Fruit fly (Drosophila melanogaster) whole organism, embryonic: ENCODE results near the gene CG9919.

Source experiments
- BEAF-32 ChIP-seq: fragments of 200-800 bp; sonication (Bioruptor generic); optimal IDR thresholded peaks from 3 replicates; lab custom pipeline; 2017; ENCODE audit warnings: missing biosample characterization, missing genetic modification characterization, mild to moderate bottlenecking, moderate library complexity, missing genetic modification reagents
- Blimp-1 ChIP-seq: fragments of 200-800 bp; sonication (Bioruptor generic); optimal IDR thresholded peaks from 3 replicates; lab custom pipeline; 2018; ENCODE audit warnings: missing biosample characterization, missing genetic modification characterization, mild to moderate bottlenecking, moderate library complexity, missing genetic modification reagents
- CG10565 ChIP-seq: fragments of 200-800 bp; sonication (Bioruptor generic); optimal IDR thresholded peaks from 3 replicates; lab custom pipeline; 2016; ENCODE audit warnings: missing biosample characterization, mild to moderate bottlenecking, missing genetic modification characterization
- CG11247 ChIP-seq: fragments of 200-800 bp; sonication (Bioruptor generic); IDR thresholded peaks from 2 replicates; pipeline ENCODE4 v1.3.6; 2022; ENCODE audit warnings: missing biosample characterization, missing genetic modification characterization
- CG11560 ChIP-seq: fragments of 200-800 bp; sonication (Bioruptor generic); IDR thresholded peaks from 3 replicates; pipeline ENCODE4 v1.3.6; 2022; ENCODE audit warnings: missing biosample characterization, missing genetic modification characterization
- CG12391 ChIP-seq: fragments of 200-800 bp; sonication (Bioruptor generic); optimal IDR thresholded peaks from 3 replicates; lab custom pipeline; 2018; ENCODE audit warnings: missing biosample characterization, mild to moderate bottlenecking, missing genetic modification characterization, moderate library complexity
- CG13296 ChIP-seq: fragments of 200-800 bp; sonication (Bioruptor generic); optimal IDR thresholded peaks from 3 replicates; lab custom pipeline; 2018; ENCODE audit warnings: missing biosample characterization, mild to moderate bottlenecking, missing genetic modification characterization
- CG14710 ChIP-seq: fragments of 200-800 bp; sonication (Bioruptor generic); optimal IDR thresholded peaks from 3 replicates; lab custom pipeline; 2019; ENCODE audit warnings: missing biosample characterization, mild to moderate bottlenecking, missing genetic modification characterization, moderate library complexity
- CG15514 ChIP-seq: fragments of 200-800 bp; sonication (Bioruptor generic); optimal IDR thresholded peaks from 3 replicates; lab custom pipeline; 2017; ENCODE audit warnings: missing biosample characterization, missing genetic modification characterization, mild to moderate bottlenecking, moderate library complexity, missing genetic modification reagents
- CG16779 ChIP-seq: fragments of 200-800 bp; sonication (Bioruptor generic); IDR thresholded peaks from 2 replicates; pipeline ENCODE4 v1.3.6; 2022; ENCODE audit warnings: missing biosample characterization, missing genetic modification characterization
- CG17328 ChIP-seq: fragments of 200-800 bp; sonication (Bioruptor generic); IDR thresholded peaks from 2 replicates; pipeline ENCODE4 v1.3.6; 2022; ENCODE audit warnings: missing biosample characterization, missing genetic modification characterization
- CG17802 ChIP-seq: fragments of 200-800 bp; sonication (Bioruptor generic); optimal IDR thresholded peaks from 2 replicates; lab custom pipeline; 2018; ENCODE audit warnings: missing biosample characterization, mild to moderate bottlenecking, missing genetic modification characterization, moderate library complexity
- CG17829 ChIP-seq: fragments of 200-800 bp; optimal IDR thresholded peaks from 2 replicates; lab custom pipeline; 2019; ENCODE audit warnings: missing biosample characterization, mild to moderate bottlenecking, missing genetic modification characterization, moderate library complexity
- CG18764 ChIP-seq: fragments of 200-800 bp; sonication (Bioruptor generic); optimal IDR thresholded peaks from 3 replicates; lab custom pipeline; 2016; ENCODE audit warnings: missing biosample characterization, missing genetic modification characterization
- CG30020 ChIP-seq: fragments of 200-800 bp; optimal IDR thresholded peaks from 2 replicates; lab custom pipeline; 2019; ENCODE audit warnings: missing biosample characterization, mild to moderate bottlenecking, missing genetic modification characterization, moderate library complexity
- CG32772 ChIP-seq: fragments of 200-800 bp; sonication (Bioruptor generic); IDR thresholded peaks from 2 replicates; pipeline ENCODE4 v1.3.6; 2022; ENCODE audit warnings: missing biosample characterization, missing genetic modification characterization
- CG34376 ChIP-seq: fragments of 200-800 bp; sonication (Bioruptor generic); optimal IDR thresholded peaks from 2 replicates; lab custom pipeline; 2018; ENCODE audit warnings: missing biosample characterization, mild to moderate bottlenecking, missing genetic modification characterization
- CG4730 ChIP-seq: fragments of 200-800 bp; sonication (Bioruptor generic); IDR thresholded peaks from 2 replicates; pipeline ENCODE4 v1.3.6; 2022; ENCODE audit warnings: missing biosample characterization, missing genetic modification characterization
- CG6683 ChIP-seq: fragments of 200-800 bp; sonication (Bioruptor generic); optimal IDR thresholded peaks from 2 replicates; lab custom pipeline; 2017; ENCODE audit warnings: missing biosample characterization, mild to moderate bottlenecking, missing genetic modification characterization, missing genetic modification reagents
- CG9876 ChIP-seq: fragments of 200-800 bp; sonication (Bioruptor generic); optimal IDR thresholded peaks from 2 replicates; lab custom pipeline; 2016; ENCODE audit warnings: missing biosample characterization, missing genetic modification characterization
- Doc2 ChIP-seq: fragments of 200-800 bp; sonication (Bioruptor generic); IDR thresholded peaks from 2 replicates; pipeline ENCODE4 v1.3.6; 2022; ENCODE audit warnings: missing biosample characterization, missing genetic modification characterization
- Elba2 ChIP-seq: fragments of 200-800 bp; sonication (Bioruptor generic); optimal IDR thresholded peaks from 3 replicates; lab custom pipeline; 2016; ENCODE audit warnings: missing biosample characterization, missing genetic modification characterization
- GATAe ChIP-seq: fragments of 200-800 bp; sonication (Bioruptor generic); conservative IDR thresholded peaks from 2 replicates; pipeline ENCODE4 v1.3.6; 2022; ENCODE audit warnings: missing biosample characterization, missing genetic modification characterization
- Hr78 ChIP-seq, 2 experiments: fragments of 200-800 bp in 1 of 2; fragments of >200 bp in 1 of 2; sonication (Bioruptor generic) in 1 of 2; optimal IDR thresholded peaks; 2 replicates each; lab custom pipeline; 2017 to 2019; ENCODE audit warnings: missing biosample characterization in 2 of 2, missing genetic modification characterization in 2 of 2, mild to moderate bottlenecking in 1 of 2, moderate library complexity in 1 of 2
- Lim3 ChIP-seq: fragments of 200-800 bp; sonication (Bioruptor generic); IDR thresholded peaks from 2 replicates; pipeline ENCODE4 v1.3.6; 2022; ENCODE audit warnings: missing biosample characterization, missing genetic modification characterization
- Meics ChIP-seq: fragments of 200-800 bp; sonication (Bioruptor generic); optimal IDR thresholded peaks from 2 replicates; lab custom pipeline; 2017; ENCODE audit warnings: missing biosample characterization, mild to moderate bottlenecking, missing genetic modification characterization
- Mes4 ChIP-seq: fragments of 200-800 bp; sonication (Bioruptor generic); optimal IDR thresholded peaks from 2 replicates; lab custom pipeline; 2016; ENCODE audit warnings: missing biosample characterization, missing genetic modification characterization
- NFAT ChIP-seq: fragments of 200-800 bp; sonication (Bioruptor generic); IDR thresholded peaks from 2 replicates; pipeline ENCODE4 v1.3.6; 2022; ENCODE audit warnings: missing biosample characterization, missing genetic modification characterization
- Scr ChIP-seq: fragments of 200-800 bp; sonication (Bioruptor generic); IDR thresholded peaks from 2 replicates; pipeline ENCODE4 v1.3.6; 2022; ENCODE audit warnings: missing biosample characterization, missing genetic modification characterization; ENCODE audit not compliant: partially characterized antibody
- ap ChIP-seq: fragments of 200-800 bp; sonication (Bioruptor generic); IDR thresholded peaks from 2 replicates; pipeline ENCODE4 v1.3.6; 2022; ENCODE audit warnings: missing biosample characterization, missing genetic modification characterization
- corto ChIP-seq: fragments of 200-800 bp; sonication (Bioruptor generic); optimal IDR thresholded peaks from 2 replicates; lab custom pipeline; 2016; ENCODE audit warnings: missing biosample characterization, mild to moderate bottlenecking, missing genetic modification characterization, moderate library complexity
- dm ChIP-seq: fragments of 200-800 bp; sonication (Bioruptor generic); optimal IDR thresholded peaks from 3 replicates; lab custom pipeline; 2016; ENCODE audit warnings: missing biosample characterization, missing genetic modification characterization
- dysf ChIP-seq: fragments of 200-800 bp; sonication (Bioruptor generic); IDR thresholded peaks from 3 replicates; pipeline ENCODE4 v1.3.6; 2022; ENCODE audit warnings: missing biosample characterization, missing genetic modification characterization
- ems ChIP-seq: fragments of 200-800 bp; sonication (Bioruptor generic); optimal IDR thresholded peaks from 3 replicates; lab custom pipeline; 2016; ENCODE audit warnings: missing biosample characterization, missing genetic modification characterization
- eve ChIP-seq, 2 experiments: fragments of >200 bp; optimal IDR thresholded peaks; 2 replicates each; lab custom pipeline; 2017; ENCODE audit warnings: missing biosample characterization in 2 of 2, missing genetic modification characterization in 2 of 2
- fu2 ChIP-seq: fragments of 200-800 bp; sonication (Bioruptor generic); optimal IDR thresholded peaks from 2 replicates; lab custom pipeline; 2016; ENCODE audit warnings: missing biosample characterization, missing genetic modification characterization
- her ChIP-seq: fragments of 200-800 bp; sonication (Bioruptor generic); optimal IDR thresholded peaks from 2 replicates; lab custom pipeline; 2016; ENCODE audit warnings: missing biosample characterization, missing genetic modification characterization
- kni ChIP-seq: fragments of 200-800 bp; sonication (Bioruptor generic); optimal IDR thresholded peaks from 3 replicates; lab custom pipeline; 2017; ENCODE audit warnings: mild to moderate bottlenecking, missing biosample characterization, missing genetic modification reagents, missing genetic modification characterization
- lbe ChIP-seq: fragments of 200-800 bp; sonication (Bioruptor generic); optimal IDR thresholded peaks from 2 replicates; lab custom pipeline; 2016; ENCODE audit warnings: missing biosample characterization, mild to moderate bottlenecking, missing genetic modification characterization
- lola ChIP-seq, 3 experiments: fragments of >200 bp in 2 of 3; fragments of 200-800 bp in 1 of 3; sonication (Bioruptor generic) in 1 of 3; optimal IDR thresholded peaks; 2 replicates each; lab custom pipeline; 2017 to 2019; ENCODE audit warnings: missing biosample characterization in 3 of 3, missing genetic modification characterization in 3 of 3, mild to moderate bottlenecking in 1 of 3, moderate library complexity in 1 of 3
- mam ChIP-seq: fragments of 200-800 bp; sonication (Bioruptor generic); optimal IDR thresholded peaks from 3 replicates; lab custom pipeline; 2016; ENCODE audit warnings: missing biosample characterization, missing genetic modification characterization
- p53 ChIP-seq: fragments of 200-800 bp; sonication (Bioruptor generic); optimal IDR thresholded peaks from 2 replicates; lab custom pipeline; 2016; ENCODE audit warnings: missing biosample characterization, missing genetic modification characterization
- pho ChIP-seq: fragments of 200-800 bp; sonication (Bioruptor generic); optimal IDR thresholded peaks from 2 replicates; lab custom pipeline; 2016; ENCODE audit warnings: missing biosample characterization, missing genetic modification characterization
- ranshi ChIP-seq: fragments of 200-800 bp; sonication (Bioruptor generic); IDR thresholded peaks from 2 replicates; pipeline ENCODE4 v1.3.6; 2022; ENCODE audit warnings: missing biosample characterization, missing genetic modification characterization
- shn ChIP-seq: fragments of 200-800 bp; sonication (Bioruptor generic); optimal IDR thresholded peaks from 3 replicates; lab custom pipeline; 2016; ENCODE audit warnings: missing biosample characterization, missing genetic modification characterization
- unc-4 ChIP-seq: fragments of 200-800 bp; sonication (Bioruptor generic); IDR thresholded peaks from 2 replicates; pipeline ENCODE4 v1.3.6; 2022; ENCODE audit warnings: missing biosample characterization, missing genetic modification characterization; ENCODE audit not compliant: partially characterized antibody
- wdn ChIP-seq: fragments of 200-800 bp; sonication (Bioruptor generic); IDR thresholded peaks from 2 replicates; pipeline ENCODE4 v1.3.6; 2022; ENCODE audit warnings: missing biosample characterization, missing genetic modification characterization
- z ChIP-seq: fragments of 200-800 bp; sonication (Bioruptor generic); IDR thresholded peaks from 3 replicates; pipeline ENCODE4 v1.3.6; 2022; ENCODE audit warnings: missing biosample characterization, missing genetic modification characterization
- zfh1 ChIP-seq: fragments of 200-800 bp; sonication (Bioruptor generic); IDR thresholded peaks from 3 replicates; pipeline ENCODE4 v1.3.6; 2022; ENCODE audit warnings: missing biosample characterization, missing genetic modification characterization

Gene CG9919

DNA sequence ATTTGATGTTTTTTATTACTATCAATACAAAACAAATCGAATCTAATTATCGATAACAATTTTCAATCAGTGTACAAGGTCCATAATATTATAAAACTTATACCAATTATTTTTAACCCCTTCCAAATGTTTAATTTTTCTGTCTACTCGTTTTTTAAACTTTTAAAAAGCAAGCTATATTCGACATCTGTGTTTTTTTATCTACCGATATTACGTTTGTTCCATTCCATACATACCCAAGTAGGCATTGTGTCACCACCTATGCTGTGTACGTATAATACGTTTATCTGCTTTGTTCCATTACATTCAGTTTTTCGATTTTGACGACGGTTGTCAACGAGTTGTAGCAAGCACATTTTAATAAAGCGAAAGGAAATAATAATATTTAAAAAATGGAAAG, 30.7 kb upstream of the CG9919 start, which contains the start of gene nonA (continued):
- no peak for TF ChIP-seq pho
- TF ChIP-seq mam (GFP tag; lab: Kevin White, UChicago): no peak
- TF ChIP-seq CG10565 (GFP tag; lab: Kevin White, UChicago): no peak
- TF ChIP-seq CG17328 (GFP tag; lab: Robert Waterston, UW): no peak
- TF ChIP-seq Blimp-1 (GFP tag; lab: Kevin White, UChicago): no peak
- TF ChIP-seq lola (GFP tag; optimal IDR thresholded peaks at IDR 0.05; lab: Kevin White, UChicago): no peak
- no peak for TF ChIP-seq CG9876 (GFP tag; lab: Kevin White, UChicago)
- TF ChIP-seq GATAe: no peak
- no peak for TF ChIP-seq CG6683
- no peak for TF ChIP-seq p53 (GFP tag; lab: Kevin White, UChicago)
- no peak for TF ChIP-seq CG18764 (GFP tag; lab: Kevin White, UChicago)

DNA sequence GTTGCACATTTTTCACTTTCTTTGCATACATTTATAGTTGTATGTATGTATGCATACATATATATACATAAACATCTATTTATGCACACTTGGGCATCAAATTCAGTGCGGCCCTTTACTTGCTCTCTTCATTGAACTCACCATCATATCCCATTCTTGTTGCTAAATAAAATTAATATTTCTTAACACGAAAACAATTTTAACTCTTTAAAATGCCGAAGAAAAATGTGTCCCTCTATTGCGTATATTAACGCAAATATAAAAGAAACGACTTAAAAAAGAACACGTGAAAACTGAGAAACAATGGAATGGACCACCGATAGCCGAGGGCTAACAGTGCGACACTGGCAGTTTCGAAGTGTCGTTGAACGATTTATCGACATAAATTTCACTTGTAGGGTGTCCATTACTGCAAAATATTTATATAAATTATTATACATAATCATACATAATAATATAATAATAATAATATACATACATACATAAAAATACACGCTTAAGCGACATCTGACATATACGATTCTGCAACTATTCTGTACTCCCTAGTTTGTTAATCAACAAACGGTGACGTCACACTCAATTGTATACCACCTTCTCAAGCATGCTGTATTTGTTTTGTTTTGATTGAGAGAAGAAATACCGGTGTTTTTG, 28.2 kb upstream of the CG9919 start, which contains the start of the genes U2af50 and PIG-Q:
Gene U2af50, minus strand, starts transcription at position 370 of the 651 bp plus-strand sequence.
Gene PIG-Q, plus strand, starts transcription at position 474 of the 651 bp plus-strand sequence.
- TF ChIP-seq ranshi (GFP tag; lab: Robert Waterston, UW): peak; percentile 89
- TF ChIP-seq CG30020 (tag; lab: Kevin White, UChicago): peak; percentile 98
- TF ChIP-seq BEAF-32 (GFP tag; lab: Kevin White, UChicago): peak; percentile 63
- no peak for TF ChIP-seq corto
- TF ChIP-seq fu2 (GFP tag; lab: Kevin White, UChicago): peak; percentile 52
- peak; percentile 85 for TF ChIP-seq CG15514 (GFP tag; lab: Kevin White, UChicago)
- TF ChIP-seq zfh1 (GFP tag; lab: Robert Waterston, UW): peak; percentile 93
- TF ChIP-seq Meics (GFP tag; lab: Kevin White, UChicago): peak; percentile 92
- peak; percentile 57 for TF ChIP-seq Scr (GFP tag; lab: Robert Waterston, UW)
- peak; percentile 42; the same call in 1 of the 2 replicates for TF ChIP-seq unc-4 (GFP tag; lab: Robert Waterston, UW)
- no peak for TF ChIP-seq CG11247
- no peak for TF ChIP-seq her
- no peak for TF ChIP-seq kni (GFP tag; lab: Kevin White, UChicago)
- TF ChIP-seq ap (GFP tag; lab: Robert Waterston, UW): peak; percentile 87; the same call in 1 of the 2 replicates
- no peak; the same call in 1 of the 2 replicates for TF ChIP-seq CG4730 (GFP tag; lab: Robert Waterston, UW)
- no peak for TF ChIP-seq NFAT (GFP tag; lab: Robert Waterston, UW)
- peak; percentile 16 for TF ChIP-seq Mes4
- TF ChIP-seq Doc2 (GFP tag; lab: Robert Waterston, UW): no peak
- no peak for TF ChIP-seq eve (GFP tag; optimal IDR thresholded peaks at IDR 0.05; lab: Kevin White, UChicago)
- TF ChIP-seq z (GFP tag; lab: Robert Waterston, UW): no peak
- TF ChIP-seq shn: no peak
- peak; percentile 85 for TF ChIP-seq wdn
- peak; percentile 93; the same call in 1 of the 3 replicates for TF ChIP-seq dysf (GFP tag; lab: Robert Waterston, UW)
- TF ChIP-seq CG34376 (GFP tag; lab: Kevin White, UChicago): peak; percentile 77
- no peak for TF ChIP-seq CG32772 (GFP tag; lab: Robert Waterston, UW)
- peak; percentile 30 for TF ChIP-seq Elba2 (GFP tag; lab: Kevin White, UChicago)
- TF ChIP-seq CG11560 (tag; lab: Robert Waterston, UW): peak; percentile 73
- TF ChIP-seq dm: peak; percentile 29
- TF ChIP-seq lbe (GFP tag; lab: Kevin White, UChicago): peak; percentile 78
- TF ChIP-seq ems (GFP tag; lab: Kevin White, UChicago): peak; percentile 46
- peak; percentile 76 for TF ChIP-seq CG17802 (tag; lab: Kevin White, UChicago)
- no peak; the same call in 1 of the 2 replicates for TF ChIP-seq CG16779 (GFP tag; lab: Robert Waterston, UW)
- TF ChIP-seq CG13296 (GFP tag; lab: Kevin White, UChicago): peak; percentile 91
- peak; percentile 95 for TF ChIP-seq CG17829 (tag; lab: Kevin White, UChicago)
- peak; percentile 97 for TF ChIP-seq CG14710 (tag; lab: Kevin White, UChicago)
- peak; percentile 96 for TF ChIP-seq CG12391 (tag; lab: Kevin White, UChicago)
- TF ChIP-seq Hr78 (GFP tag; optimal IDR thresholded peaks at IDR 0.05; lab: Kevin White, UChicago): no peak
- no peak; the same call in 1 of the 2 replicates for TF ChIP-seq Lim3 (GFP tag; lab: Robert Waterston, UW)
